Fruit fly (Drosophila melanogaster): ENCODE results near the gene gogo.

DNA sequence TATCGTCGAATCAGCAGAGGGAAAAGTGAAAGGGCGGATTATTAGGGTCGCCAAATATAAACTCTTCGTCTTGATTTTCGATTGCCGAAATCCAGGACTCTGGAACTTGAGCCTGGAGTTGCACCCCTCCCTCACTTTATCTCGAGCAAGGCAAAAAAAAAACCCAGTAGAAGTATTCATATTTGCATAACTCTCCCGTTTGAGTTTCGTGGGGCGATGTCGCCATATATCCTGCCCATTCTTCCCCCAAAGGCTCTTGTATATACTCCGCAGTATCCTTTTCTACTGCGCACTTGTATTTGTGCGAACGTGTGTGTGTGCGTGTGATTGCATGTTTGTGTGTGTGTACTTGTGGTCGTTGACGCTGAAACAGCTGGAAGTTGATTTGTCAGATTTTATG is 7.9 kb downstream of the gogo start:
- TF ChIP-seq CG9948 (tag; optimal IDR thresholded peaks at IDR 0.05) (no peak), fd96Ca (GFP tag; IDR thresholded peaks at IDR 0.05) (no peak), CG15710 (tag; optimal IDR thresholded peaks at IDR 0.05) (no peak), CG13204 (GFP tag; optimal IDR thresholded peaks at IDR 0.05) (no peak), D1 (tag; optimal IDR thresholded peaks at IDR 0.05) (no peak), rn (GFP tag; IDR thresholded peaks at IDR 0.05) (no peak), CG14655 (GFP tag; optimal IDR thresholded peaks at IDR 0.05) (no peak), EcR (GFP tag; optimal IDR thresholded peaks at IDR 0.05) (no peak), CG34367 (tag; optimal IDR thresholded peaks at IDR 0.05) (no peak), CG10348 (GFP tag; IDR thresholded peaks at IDR 0.05) (no peak), CG17806 (tag; optimal IDR thresholded peaks at IDR 0.05) (no peak), CG4496 (GFP tag; IDR thresholded peaks at IDR 0.05) (no peak), Pif1B (GFP tag; optimal IDR thresholded peaks at IDR 0.05) (no peak)

Data from whole organism, pupa.